Worm (Caenorhabditis elegans): ENCODE data around the gene spl-2.
A peak's percentile ranks its signal among the peaks of the same experiment; 100 is the strongest.

Gene spl-2

DNA sequence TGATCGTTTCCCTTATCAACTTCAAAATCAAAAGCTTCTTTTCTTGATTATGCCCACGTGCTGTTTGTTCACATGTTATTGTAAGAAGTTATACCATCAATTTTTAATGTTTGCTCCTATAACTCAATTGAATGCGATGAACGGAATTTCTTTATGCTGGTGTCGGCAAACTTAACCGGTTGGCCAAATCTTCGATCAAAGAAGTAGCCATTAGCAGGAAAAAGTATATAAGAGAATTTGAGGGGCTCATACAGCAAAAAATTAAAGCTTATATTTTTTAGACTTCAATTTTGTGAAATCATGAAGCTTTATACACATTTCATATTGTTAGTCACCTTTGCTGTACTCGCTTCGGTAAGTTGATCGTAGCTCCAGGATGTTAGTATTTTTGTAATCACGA is 27.1 kb upstream of the spl-2 start, which contains the start of gene pqn-16:
TSS of gene pqn-16 (plus strand) at position 301 of the 400 bp plus-strand sequence.
- TF ChIP-seq nhr-6 (tag; optimal IDR thresholded peaks at IDR 0.05) (no peak), alr-1 (tag; optimal IDR thresholded peaks at IDR 0.05) (no peak), ceh-16 (tag; optimal IDR thresholded peaks at IDR 0.05) (no peak), egl-27 (tag; optimal IDR thresholded peaks at IDR 0.05) (no peak), F13H6.1 (tag; optimal IDR thresholded peaks at IDR 0.05) (no peak), peb-1 (tag; optimal IDR thresholded peaks at IDR 0.05) (no peak), unc-39 (tag; optimal IDR thresholded peaks at IDR 0.05) (no peak), lsy-2 (tag; optimal IDR thresholded peaks at IDR 0.05) (no peak), sma-9 (GFP tag; optimal IDR thresholded peaks at IDR 0.05) (no peak), sma-9 (tag; optimal IDR thresholded peaks at IDR 0.05) (no peak), nhr-10 (tag; optimal IDR thresholded peaks at IDR 0.05) (no peak), R02D3.7 (tag; optimal IDR thresholded peaks at IDR 0.05) (no peak), mbf-1 (tag; optimal IDR thresholded peaks at IDR 0.05) (no peak), lin-13 (GFP tag; optimal IDR thresholded peaks at IDR 0.05) (no peak), crh-2 (tag; optimal IDR thresholded peaks at IDR 0.05) (no peak), nhr-25 (tag; optimal IDR thresholded peaks at IDR 0.05) (no peak)

DNA sequence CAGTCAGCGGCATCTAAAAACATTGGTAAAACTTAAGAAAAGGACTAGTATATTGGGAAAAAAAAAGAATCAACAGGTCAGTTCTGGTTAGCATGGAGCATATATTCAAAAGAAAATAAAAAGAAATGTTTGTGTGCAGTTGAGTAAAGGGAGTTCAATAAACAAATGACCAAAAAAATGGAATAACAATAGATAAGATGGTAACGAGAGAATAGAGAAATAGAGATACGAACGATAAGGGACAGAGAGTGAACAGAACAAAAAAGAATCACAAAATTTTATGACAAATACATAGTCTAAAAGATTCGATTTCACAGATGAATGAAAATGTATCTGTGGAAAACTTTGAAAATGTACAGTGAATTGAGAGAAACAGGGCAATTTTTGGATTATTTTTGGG is 26.3 kb upstream of the spl-2 start, which contains the start of gene gad-3:
TSS of gene gad-3 (minus strand) at position 17 of the 400 bp plus-strand sequence.
- TF ChIP-seq R02D3.7 (tag; optimal IDR thresholded peaks at IDR 0.05) (no peak), fos-1 (tag; optimal IDR thresholded peaks at IDR 0.05) (peak; percentile 44)

DNA sequence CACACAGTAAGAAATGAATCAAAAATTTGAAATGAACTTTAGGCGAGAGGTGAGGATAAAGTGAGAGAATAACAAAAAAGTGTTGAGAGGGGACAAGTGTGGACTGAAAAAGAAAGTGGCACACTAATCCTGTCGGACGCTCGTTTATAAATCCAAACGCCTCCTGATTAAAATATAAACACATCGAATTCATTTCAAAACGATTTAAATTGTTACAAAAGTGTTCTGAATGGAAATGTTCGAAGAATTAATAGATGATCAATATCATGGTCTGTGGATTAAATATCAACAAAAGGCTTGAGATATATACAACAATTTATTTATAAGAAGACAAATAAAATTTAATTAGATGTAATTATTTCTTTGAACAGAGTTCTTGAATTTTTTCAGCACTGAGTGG is 21.4 kb upstream of the spl-2 start, which contains the start of gene B0222.11:
TSS of gene B0222.11 (minus strand) at position 101 of the 400 bp plus-strand sequence.
- TF ChIP-seq sma-9 (GFP tag; optimal IDR thresholded peaks at IDR 0.05) (no peak), sma-9 (tag; optimal IDR thresholded peaks at IDR 0.05) (no peak), snpc-4 (tag; optimal IDR thresholded peaks at IDR 0.05) (no peak), aly-2 (tag; optimal IDR thresholded peaks at IDR 0.05) (no peak), lin-13 (GFP tag; optimal IDR thresholded peaks at IDR 0.05) (no peak), lin-39 (tag; optimal IDR thresholded peaks at IDR 0.05) (no peak), nhr-237 (tag; optimal IDR thresholded peaks at IDR 0.05) (no peak), mab-5 (tag; optimal IDR thresholded peaks at IDR 0.05) (no peak), nhr-77 (tag; optimal IDR thresholded peaks at IDR 0.05) (no peak), blmp-1 (tag; optimal IDR thresholded peaks at IDR 0.05; ENCODE audit: insufficient read depth) (no peak)

DNA sequence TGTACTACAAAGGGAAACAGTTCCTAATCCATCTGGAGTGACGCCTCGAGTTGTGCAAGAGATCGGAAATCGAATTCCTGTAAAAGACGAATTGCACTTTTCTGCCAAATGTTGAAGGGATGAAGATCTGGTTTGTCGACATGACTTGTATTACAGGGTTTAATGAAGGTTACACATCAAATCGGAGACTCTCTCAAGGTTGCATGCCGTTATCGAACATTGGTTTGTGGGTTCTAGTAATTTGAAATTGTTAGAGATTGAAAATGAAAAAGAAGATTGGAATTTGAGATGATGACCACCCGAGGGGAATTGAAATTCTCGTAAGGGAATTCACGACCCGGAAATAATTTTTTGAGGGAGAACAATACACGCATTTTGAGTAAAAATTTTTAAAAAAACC is 19.6 kb upstream of the spl-2 start:
- no peak for TF ChIP-seq unc-39 (tag; optimal IDR thresholded peaks at IDR 0.05)
- TF ChIP-seq nhr-23 (tag; optimal IDR thresholded peaks at IDR 0.05) = no peak
- no peak for TF ChIP-seq C34F6.9 (tag; optimal IDR thresholded peaks at IDR 0.05)
- no peak for TF ChIP-seq ztf-4 (tag; optimal IDR thresholded peaks at IDR 0.05)
- TF ChIP-seq sma-9 (GFP tag; optimal IDR thresholded peaks at IDR 0.05) = peak; percentile 70
- no peak for TF ChIP-seq sma-9 (tag; optimal IDR thresholded peaks at IDR 0.05)
- TF ChIP-seq elt-3 (tag; optimal IDR thresholded peaks at IDR 0.05) = no peak
- TF ChIP-seq nhr-129 (tag; optimal IDR thresholded peaks at IDR 0.05) = peak; percentile 21
- no peak for TF ChIP-seq nhr-77 (tag; optimal IDR thresholded peaks at IDR 0.05)
- TF ChIP-seq nhr-25 (tag; optimal IDR thresholded peaks at IDR 0.05) = peak; percentile 44
- no peak for TF ChIP-seq dmd-4 (tag; optimal IDR thresholded peaks at IDR 0.05)
- no peak for TF ChIP-seq egl-27 (tag; optimal IDR thresholded peaks at IDR 0.05)
- no peak for TF ChIP-seq fos-1 (tag; optimal IDR thresholded peaks at IDR 0.05)
- no peak for TF ChIP-seq F13H6.1 (tag; optimal IDR thresholded peaks at IDR 0.05)
- TF ChIP-seq nhr-237 (tag; optimal IDR thresholded peaks at IDR 0.05) = no peak
- no peak for TF ChIP-seq gmeb-1 (tag; optimal IDR thresholded peaks at IDR 0.05)
- no peak for TF ChIP-seq nhr-11 (tag; optimal IDR thresholded peaks at IDR 0.05)
- TF ChIP-seq nhr-6 (tag; optimal IDR thresholded peaks at IDR 0.05) = peak; percentile 8
- peak; percentile 18 for TF ChIP-seq crh-2 (tag; optimal IDR thresholded peaks at IDR 0.05)
- peak; percentile 37 for TF ChIP-seq blmp-1 (tag; optimal IDR thresholded peaks at IDR 0.05; ENCODE audit: insufficient read depth)
- TF ChIP-seq sem-4 (tag; optimal IDR thresholded peaks at IDR 0.05) = no peak
- no peak for TF ChIP-seq skn-1 (tag; optimal IDR thresholded peaks at IDR 0.05)
- TF ChIP-seq ztf-1 (GFP tag; conservative IDR thresholded peaks at IDR 0.05) = no peak
- TF ChIP-seq R02D3.7 (tag; optimal IDR thresholded peaks at IDR 0.05) = no peak
- TF ChIP-seq ztf-11 (tag; optimal IDR thresholded peaks at IDR 0.05) = no peak
- TF ChIP-seq mdl-1 (tag; optimal IDR thresholded peaks at IDR 0.05) = no peak
- TF ChIP-seq ama-1 (optimal IDR thresholded peaks at IDR 0.05) = no peak
- no peak for TF ChIP-seq peb-1 (tag; optimal IDR thresholded peaks at IDR 0.05)
- TF ChIP-seq mab-5 (tag; optimal IDR thresholded peaks at IDR 0.05) = no peak
- no peak for TF ChIP-seq unc-55 (GFP tag; optimal IDR thresholded peaks at IDR 0.05)
- TF ChIP-seq aly-2 (tag; optimal IDR thresholded peaks at IDR 0.05) = no peak
- no peak for TF ChIP-seq zag-1 (tag; optimal IDR thresholded peaks at IDR 0.05)
- no peak for TF ChIP-seq ceh-82 (tag; optimal IDR thresholded peaks at IDR 0.05)
- TF ChIP-seq ZK546.5 (tag; optimal IDR thresholded peaks at IDR 0.05) = no peak
- TF ChIP-seq Y55F3AM.14 (GFP tag; optimal IDR thresholded peaks at IDR 0.05) = no peak
- no peak for TF ChIP-seq snpc-4 (tag; optimal IDR thresholded peaks at IDR 0.05)
- TF ChIP-seq ceh-16 (tag; optimal IDR thresholded peaks at IDR 0.05) = peak; percentile 58
- no peak for TF ChIP-seq nhr-12 (tag; optimal IDR thresholded peaks at IDR 0.05)
- TF ChIP-seq lin-11 (tag; optimal IDR thresholded peaks at IDR 0.05) = no peak
- TF ChIP-seq sma-3 (GFP tag; optimal IDR thresholded peaks at IDR 0.05) = no peak
- no peak for TF ChIP-seq lin-13 (GFP tag; optimal IDR thresholded peaks at IDR 0.05)

Measured in whole organism, L2 larva.